Fruit fly (Drosophila melanogaster) whole organism, adult: Measurements from ENCODE around the gene Gr64d.

Experiments
- CG11617 ChIP-seq: fragments of 200-800 bp; sonication (Bioruptor generic); optimal IDR thresholded peaks from 2 replicates; lab custom pipeline; 2017; ENCODE audit warnings: mild to moderate bottlenecking, missing biosample characterization, missing genetic modification reagents, missing genetic modification characterization
- CG12768 ChIP-seq: fragments of 200-800 bp; sonication (Bioruptor generic); optimal IDR thresholded peaks from 2 replicates; lab custom pipeline; 2017; ENCODE audit warnings: missing biosample characterization, missing genetic modification characterization, mild to moderate bottlenecking, moderate library complexity, missing genetic modification reagents
- CG14711 ChIP-seq: fragments of 200-800 bp; sonication (Bioruptor generic); optimal IDR thresholded peaks from 2 replicates; lab custom pipeline; 2018; ENCODE audit warnings: missing biosample characterization, mild to moderate bottlenecking, missing genetic modification characterization, moderate library complexity
- CG1620 ChIP-seq: fragments of 200-800 bp; sonication (Bioruptor generic); optimal IDR thresholded peaks from 2 replicates; lab custom pipeline; 2016; ENCODE audit warnings: missing biosample characterization, missing genetic modification characterization
- CG33017 ChIP-seq: fragments of 200-800 bp; sonication (Bioruptor generic); optimal IDR thresholded peaks from 2 replicates; lab custom pipeline; 2018; ENCODE audit warnings: missing biosample characterization, mild to moderate bottlenecking, missing genetic modification characterization, moderate library complexity
- CG5204 ChIP-seq: fragments of 200-800 bp; sonication (Bioruptor generic); optimal IDR thresholded peaks from 2 replicates; lab custom pipeline; 2016; ENCODE audit warnings: missing biosample characterization, missing genetic modification characterization
- CG7045 ChIP-seq: fragments of 200-800 bp; sonication (Bioruptor generic); optimal IDR thresholded peaks from 2 replicates; lab custom pipeline; 2017; ENCODE audit warnings: missing biosample characterization, mild to moderate bottlenecking, missing genetic modification characterization
- CG7101 ChIP-seq: fragments of 200-800 bp; sonication (Bioruptor generic); optimal IDR thresholded peaks from 2 replicates; lab custom pipeline; 2018; ENCODE audit warnings: missing biosample characterization, mild to moderate bottlenecking, missing genetic modification characterization, moderate library complexity
- Clk ChIP-seq: fragments of 200-800 bp; sonication (Bioruptor generic); optimal IDR thresholded peaks from 2 replicates; lab custom pipeline; 2017; ENCODE audit warnings: missing biosample characterization, missing genetic modification characterization
- Crg-1 ChIP-seq: fragments of 200-800 bp; sonication (Bioruptor generic); optimal IDR thresholded peaks from 2 replicates; lab custom pipeline; 2016; ENCODE audit warnings: missing biosample characterization, missing genetic modification characterization
- Hr96 ChIP-seq: fragments of 200-800 bp; sonication (Bioruptor generic); optimal IDR thresholded peaks from 2 replicates; lab custom pipeline; 2016; ENCODE audit warnings: missing biosample characterization, missing genetic modification characterization
- Mnt ChIP-seq: fragments of 200-800 bp; sonication (Bioruptor generic); optimal IDR thresholded peaks from 2 replicates; lab custom pipeline; 2016; ENCODE audit warnings: missing biosample characterization, mild to moderate bottlenecking, missing genetic modification characterization
- bab1 ChIP-seq: fragments of 200-800 bp; sonication (Bioruptor generic); optimal IDR thresholded peaks from 3 replicates; lab custom pipeline; 2019; ENCODE audit warnings: missing biosample characterization, mild to moderate bottlenecking, missing genetic modification characterization, moderate library complexity
- cic ChIP-seq: fragments of 200-800 bp; sonication (Bioruptor generic); optimal IDR thresholded peaks from 2 replicates; lab custom pipeline; 2017; ENCODE audit warnings: missing biosample characterization, mild to moderate bottlenecking, missing genetic modification characterization, moderate library complexity
- cnc ChIP-seq, 2 experiments: fragments of >200 bp; optimal IDR thresholded peaks; 2 replicates each; lab custom pipeline; 2017
- kay ChIP-seq: fragments of 200-800 bp; sonication (Bioruptor generic); peaks from one replicate; lab custom pipeline; 2016; ENCODE audit warnings: missing biosample characterization, missing genetic modification characterization, borderline replicate concordance
- ovo ChIP-seq: fragments of 200-800 bp; sonication (Bioruptor generic); optimal IDR thresholded peaks from 2 replicates; lab custom pipeline; 2016; ENCODE audit warnings: missing biosample characterization, missing genetic modification characterization
- pad ChIP-seq: fragments of 200-800 bp; sonication (Bioruptor generic); optimal IDR thresholded peaks from 3 replicates; lab custom pipeline; 2017; ENCODE audit warnings: missing biosample characterization, missing genetic modification characterization, mild to moderate bottlenecking, moderate library complexity, missing genetic modification reagents
- tj ChIP-seq: fragments of 200-800 bp; sonication (Bioruptor generic); optimal IDR thresholded peaks from 3 replicates; lab custom pipeline; 2017; ENCODE audit warnings: missing biosample characterization, mild to moderate bottlenecking, missing genetic modification characterization, moderate library complexity
- toe ChIP-seq: fragments of 200-800 bp; sonication (Bioruptor generic); optimal IDR thresholded peaks from 2 replicates; lab custom pipeline; 2016; ENCODE audit warnings: missing biosample characterization, missing genetic modification characterization

The Gr64d gene

dm6 chr3L:4003316-4003715 is 28.5 kb upstream of the Gr64d start, which contains the start of gene CG14985:
Gene CG14985, plus strand, starts transcription at chr3L:4003474.
- TF ChIP-seq Crg-1 (GFP tag; lab: Kevin White, UChicago), result no peak
- no peak for TF ChIP-seq CG7045
- TF ChIP-seq ovo (GFP tag; lab: Kevin White, UChicago), result no peak
- no peak for TF ChIP-seq cic
- no peak for TF ChIP-seq Hr96 (GFP tag; lab: Kevin White, UChicago)
- TF ChIP-seq CG7101 (tag; lab: Kevin White, UChicago), result no peak
- no peak for TF ChIP-seq bab1 (GFP tag; lab: Kevin White, UChicago)
- no peak for TF ChIP-seq Mnt
- TF ChIP-seq tj (GFP tag; lab: Kevin White, UChicago), result no peak
- TF ChIP-seq CG14711 (tag; lab: Kevin White, UChicago), result no peak
- no peak for TF ChIP-seq pad
- TF ChIP-seq CG12768, result no peak
- no peak for TF ChIP-seq kay (GFP tag; lab: Kevin White, UChicago)
- no peak for TF ChIP-seq CG11617
- no peak for TF ChIP-seq CG1620 (GFP tag; lab: Kevin White, UChicago)
- no peak for TF ChIP-seq CG33017 (tag; lab: Kevin White, UChicago)
- no peak for TF ChIP-seq CG5204 (GFP tag; lab: Kevin White, UChicago)
- TF ChIP-seq toe (GFP tag; lab: Kevin White, UChicago), result no peak
- TF ChIP-seq Clk (GFP tag; lab: Kevin White, UChicago), result no peak
- no peak for TF ChIP-seq cnc (optimal IDR thresholded peaks at IDR 0.05; lab: Kevin White, UChicago)

dm6 chr3L:4007256-4007655 is 24.6 kb upstream of the Gr64d start:
- TF ChIP-seq CG7101 (tag; lab: Kevin White, UChicago) (no peak), CG14711 (tag; lab: Kevin White, UChicago) (no peak), toe (GFP tag; lab: Kevin White, UChicago) (no peak), CG1620 (GFP tag; lab: Kevin White, UChicago) (no peak), CG11617 (no peak), pad (no peak), kay (GFP tag; lab: Kevin White, UChicago) (no peak), CG7045 (no peak), Mnt (no peak), CG5204 (GFP tag; lab: Kevin White, UChicago) (no peak)

dm6 chr3L:4010122-4010521 is 21.7 kb upstream of the Gr64d start:
- TF ChIP-seq toe (GFP tag; lab: Kevin White, UChicago) (no peak), Clk (GFP tag; lab: Kevin White, UChicago) (no peak), tj (GFP tag; lab: Kevin White, UChicago) (no peak), CG5204 (GFP tag; lab: Kevin White, UChicago) (no peak)

dm6 chr3L:4014349-4014748 is 17.5 kb upstream of the Gr64d start:
- TF ChIP-seq CG7045 (no peak), Hr96 (GFP tag; lab: Kevin White, UChicago) (no peak), Mnt (no peak), Clk (GFP tag; lab: Kevin White, UChicago) (no peak), Crg-1 (GFP tag; lab: Kevin White, UChicago) (no peak), cnc (optimal IDR thresholded peaks at IDR 0.05; lab: Kevin White, UChicago) (no peak), CG12768 (no peak), pad (no peak), CG5204 (GFP tag; lab: Kevin White, UChicago) (no peak), toe (GFP tag; lab: Kevin White, UChicago) (no peak), kay (GFP tag; lab: Kevin White, UChicago) (no peak)

dm6 chr3L:4016754-4017153 is 15.1 kb upstream of the Gr64d start:
- TF ChIP-seq Mnt (no peak), CG7045 (no peak), tj (GFP tag; lab: Kevin White, UChicago) (no peak), Crg-1 (GFP tag; lab: Kevin White, UChicago) (no peak), cic (no peak), Hr96 (GFP tag; lab: Kevin White, UChicago) (no peak), CG7101 (tag; lab: Kevin White, UChicago) (no peak), CG12768 (no peak)

dm6 chr3L:4018228-4018928 is 13.5 kb upstream of the Gr64d start, which contains the start of gene FoxL1:
Gene FoxL1, plus strand, starts transcription at chr3L:4018878.
- TF ChIP-seq tj (GFP tag; lab: Kevin White, UChicago) (no peak), CG5204 (GFP tag; lab: Kevin White, UChicago) (no peak), Clk (GFP tag; lab: Kevin White, UChicago) (no peak), CG12768 (no peak), cnc (optimal IDR thresholded peaks at IDR 0.05; lab: Kevin White, UChicago) (no peak), bab1 (GFP tag; lab: Kevin White, UChicago) (no peak), CG7101 (tag; lab: Kevin White, UChicago) (no peak), toe (GFP tag; lab: Kevin White, UChicago) (no peak), CG7045 (no peak), kay (GFP tag; lab: Kevin White, UChicago) (no peak), pad (no peak), Mnt (no peak), ovo (GFP tag; lab: Kevin White, UChicago) (no peak), Crg-1 (GFP tag; lab: Kevin White, UChicago) (no peak)
